Worm (Caenorhabditis elegans): ENCODE data around the gene chil-15.

DNA sequence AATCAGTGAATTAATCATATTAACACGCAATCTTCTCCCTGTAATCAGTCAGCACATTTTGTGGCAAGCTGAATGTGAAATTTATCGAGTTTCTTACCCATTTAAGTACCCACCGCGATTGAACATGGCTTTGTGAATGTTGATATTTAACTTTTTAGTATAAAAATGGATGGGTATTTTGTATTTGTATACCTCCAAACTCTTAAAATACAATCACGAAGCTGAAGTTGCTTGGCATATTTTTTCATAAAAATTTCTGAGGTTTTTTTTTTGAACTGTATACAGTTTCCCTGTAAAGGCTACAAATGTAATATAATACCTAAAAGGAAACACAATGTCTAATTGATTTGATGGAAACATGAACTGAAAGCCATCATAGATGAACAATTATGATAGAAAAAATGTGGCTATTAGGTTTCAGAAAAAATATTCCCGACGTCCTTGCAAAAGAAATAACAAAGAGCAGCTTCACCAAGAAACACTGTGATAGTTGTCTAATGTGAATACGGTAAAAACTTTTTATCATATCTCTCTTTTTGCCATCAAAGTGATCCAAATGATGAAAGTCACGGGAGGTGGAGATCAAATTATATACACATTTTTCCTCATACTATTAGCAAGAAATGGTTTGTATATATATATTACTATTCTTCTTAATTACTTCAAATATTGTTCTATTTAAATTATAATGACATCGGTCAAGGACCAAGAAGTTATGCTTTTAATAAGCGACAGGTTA is 31.1 kb upstream of the chil-15 start, which contains the start of the genes chil-25 and chil-26:
- no peak for TF ChIP-seq aly-1 (tag; optimal IDR thresholded peaks at IDR 0.05)
- no peak for TF ChIP-seq hnd-1 (tag; optimal IDR thresholded peaks at IDR 0.05)
- TF ChIP-seq ama-1 (optimal IDR thresholded peaks at IDR 0.05), result no peak
- TF ChIP-seq tbx-37 (GFP tag; conservative IDR thresholded peaks at IDR 0.05), result no peak
- TF ChIP-seq flt-1 (GFP tag; IDR thresholded peaks at IDR 0.05), result no peak
- no peak for TF ChIP-seq hmg-4 (GFP tag; optimal IDR thresholded peaks at IDR 0.05)
- no peak for TF ChIP-seq tbx-11 (GFP tag; IDR thresholded peaks at IDR 0.05)
- no peak for TF ChIP-seq ets-7 (tag; optimal IDR thresholded peaks at IDR 0.05)
- TF ChIP-seq scrt-1 (GFP tag; IDR thresholded peaks at IDR 0.05), result no peak
- no peak for TF ChIP-seq hmbx-1 (tag; optimal IDR thresholded peaks at IDR 0.05)
- TF ChIP-seq ceh-36 (tag; optimal IDR thresholded peaks at IDR 0.05), result no peak

Data from whole organism, early embryonic.